Worm (Caenorhabditis elegans) whole organism, mixed stage, embryonic: ENCODE results near the gene M110.9.

Experiments
- M03D4.4 ChIP-seq: sonication (generic microtip); optimal IDR thresholded peaks from 2 replicates; lab custom pipeline; 2017; ENCODE audit warnings: mild to moderate bottlenecking, missing genetic modification characterization, missing compliant biosample characterization
- blmp-1 ChIP-seq: fragments of 150-350 bp; optimal IDR thresholded peaks from 2 replicates; lab custom pipeline; 2014; ENCODE audit warnings: missing biosample characterization, missing genetic modification characterization
- ceh-39 ChIP-seq: fragments of 150-350 bp; optimal IDR thresholded peaks from 2 replicates; lab custom pipeline; 2014; ENCODE audit warnings: missing biosample characterization, missing genetic modification characterization
- ceh-43 ChIP-seq: fragments of 200-800 bp; sonication (Bioruptor generic); optimal IDR thresholded peaks from 2 replicates; lab custom pipeline; 2018; ENCODE audit warnings: mild to moderate bottlenecking, missing genetic modification characterization, moderate library complexity, missing compliant biosample characterization
- ceh-83 ChIP-seq: fragments of 200-800 bp; sonication (Bioruptor generic); optimal IDR thresholded peaks from 2 replicates; lab custom pipeline; 2018; ENCODE audit warnings: mild to moderate bottlenecking, missing genetic modification characterization, missing compliant biosample characterization
- ces-1 ChIP-seq: fragments of 150-350 bp; optimal IDR thresholded peaks from 2 replicates; lab custom pipeline; 2014; ENCODE audit warnings: missing biosample characterization, missing genetic modification reagents, missing genetic modification characterization
- cnd-1 ChIP-seq: fragments of 200-800 bp; sonication (Bioruptor generic); optimal IDR thresholded peaks from 2 replicates; lab custom pipeline; 2018; ENCODE audit warnings: mild to moderate bottlenecking, missing genetic modification characterization, missing compliant biosample characterization
- drap-1 ChIP-seq: fragments of 200-800 bp; sonication (Bioruptor generic); optimal IDR thresholded peaks from 3 replicates; lab custom pipeline; 2018; ENCODE audit warnings: mild to moderate bottlenecking, missing genetic modification characterization, missing compliant biosample characterization
- elt-1 ChIP-seq: sonication (generic microtip); optimal IDR thresholded peaks from 2 replicates; lab custom pipeline; 2017; ENCODE audit warnings: missing genetic modification characterization, mild to moderate bottlenecking, missing compliant biosample characterization, antibody characterized with exemption, moderate library complexity, borderline replicate concordance; ENCODE audit not compliant: insufficient read depth
- elt-3 ChIP-seq: fragments of 150-350 bp; optimal IDR thresholded peaks from 2 replicates; lab custom pipeline; 2014; ENCODE audit warnings: missing biosample characterization, missing genetic modification characterization
- flh-1 ChIP-seq: fragments of 200-800 bp; sonication (Bioruptor generic); optimal IDR thresholded peaks from 2 replicates; lab custom pipeline; 2018; ENCODE audit warnings: mild to moderate bottlenecking, missing genetic modification characterization, moderate library complexity, missing compliant biosample characterization
- ham-2 ChIP-seq: fragments of 200-800 bp; sonication (Bioruptor generic); optimal IDR thresholded peaks from 2 replicates; lab custom pipeline; 2018; ENCODE audit warnings: mild to moderate bottlenecking, missing genetic modification characterization, missing compliant biosample characterization
- hlh-1 ChIP-seq: fragments of 150-350 bp; optimal IDR thresholded peaks from 2 replicates; lab custom pipeline; 2014; ENCODE audit warnings: missing biosample characterization, missing genetic modification reagents, missing genetic modification characterization
- lin-13 ChIP-seq: fragments of 150-350 bp; optimal IDR thresholded peaks from 2 replicates; lab custom pipeline; 2014; ENCODE audit warnings: missing biosample characterization, missing genetic modification characterization
- lin-32 ChIP-seq: fragments of 200-800 bp; sonication (Bioruptor generic); optimal IDR thresholded peaks from 2 replicates; lab custom pipeline; 2018; ENCODE audit warnings: mild to moderate bottlenecking, missing genetic modification characterization, missing compliant biosample characterization
- lsy-2 ChIP-seq: fragments of 150-350 bp; optimal IDR thresholded peaks from 2 replicates; lab custom pipeline; 2014; ENCODE audit warnings: missing biosample characterization, missing genetic modification characterization
- mab-5 ChIP-seq: fragments of 150-350 bp; optimal IDR thresholded peaks from 2 replicates; lab custom pipeline; 2014; ENCODE audit warnings: missing biosample characterization, missing genetic modification characterization
- mep-1 ChIP-seq: fragments of 150-350 bp; optimal IDR thresholded peaks from 2 replicates; lab custom pipeline; 2017; ENCODE audit warnings: missing biosample characterization, missing genetic modification reagents, missing genetic modification characterization, inconsistent platforms
- mls-2 ChIP-seq: sonication (generic microtip); optimal IDR thresholded peaks from 2 replicates; lab custom pipeline; 2016; ENCODE audit warnings: mild to moderate bottlenecking, missing genetic modification characterization, moderate library complexity, missing compliant biosample characterization
- nhr-12 ChIP-seq: fragments of 150-350 bp; optimal IDR thresholded peaks from 2 replicates; lab custom pipeline; 2014; ENCODE audit warnings: missing biosample characterization, missing genetic modification characterization
- nhr-2 ChIP-seq: fragments of 150-350 bp; optimal IDR thresholded peaks from 2 replicates; lab custom pipeline; 2014; ENCODE audit warnings: missing biosample characterization, missing genetic modification characterization
- nhr-237 ChIP-seq: fragments of 150-350 bp; optimal IDR thresholded peaks from 2 replicates; lab custom pipeline; 2014; ENCODE audit warnings: missing biosample characterization, missing genetic modification characterization
- nhr-28 ChIP-seq: fragments of 150-350 bp; optimal IDR thresholded peaks from 2 replicates; lab custom pipeline; 2014; ENCODE audit warnings: missing biosample characterization, missing genetic modification characterization
- nhr-76 ChIP-seq: sonication (generic microtip); optimal IDR thresholded peaks from 2 replicates; lab custom pipeline; 2017; ENCODE audit warnings: missing biosample characterization, missing genetic modification characterization
- pha-4 ChIP-seq: fragments of 150-350 bp; optimal IDR thresholded peaks from 2 replicates; lab custom pipeline; 2018; ENCODE audit warnings: missing biosample characterization, missing genetic modification reagents, missing genetic modification characterization
- sem-2 ChIP-seq: fragments of 200-800 bp; sonication (Bioruptor generic); optimal IDR thresholded peaks from 2 replicates; lab custom pipeline; 2018; ENCODE audit warnings: mild to moderate bottlenecking, missing genetic modification characterization, missing compliant biosample characterization
- snpc-4 ChIP-seq: fragments of 150-350 bp; optimal IDR thresholded peaks from 2 replicates; lab custom pipeline; 2014; ENCODE audit warnings: missing biosample characterization, missing genetic modification characterization
- sptf-1 ChIP-seq: sonication (generic microtip); optimal IDR thresholded peaks from 2 replicates; lab custom pipeline; 2017; ENCODE audit warnings: mild to moderate bottlenecking, missing genetic modification characterization, moderate library complexity, missing compliant biosample characterization
- tbx-8 ChIP-seq: fragments of 200-800 bp; sonication (Bioruptor generic); optimal IDR thresholded peaks from 2 replicates; lab custom pipeline; 2018; ENCODE audit warnings: mild to moderate bottlenecking, missing genetic modification characterization, moderate library complexity, missing compliant biosample characterization
- unc-120 ChIP-seq: sonication (generic microtip); optimal IDR thresholded peaks from 2 replicates; lab custom pipeline; 2017; ENCODE audit warnings: missing genetic modification characterization, missing compliant biosample characterization; ENCODE audit not compliant: poor library complexity, severe bottlenecking
- unc-39 ChIP-seq: fragments of 150-350 bp; optimal IDR thresholded peaks from 2 replicates; lab custom pipeline; 2014; ENCODE audit warnings: missing biosample characterization, missing genetic modification characterization
- unc-62 ChIP-seq: fragments of 150-350 bp; optimal IDR thresholded peaks from 2 replicates; lab custom pipeline; 2014; ENCODE audit warnings: missing biosample characterization, missing genetic modification reagents, missing genetic modification characterization
- zip-8 ChIP-seq: fragments of 150-350 bp; optimal IDR thresholded peaks from 2 replicates; lab custom pipeline; 2014; ENCODE audit warnings: missing biosample characterization, missing genetic modification characterization
- ztf-11 ChIP-seq: fragments of 150-350 bp; optimal IDR thresholded peaks from 2 replicates; lab custom pipeline; 2014; ENCODE audit warnings: missing biosample characterization, missing genetic modification characterization

Gene M110.9

DNA sequence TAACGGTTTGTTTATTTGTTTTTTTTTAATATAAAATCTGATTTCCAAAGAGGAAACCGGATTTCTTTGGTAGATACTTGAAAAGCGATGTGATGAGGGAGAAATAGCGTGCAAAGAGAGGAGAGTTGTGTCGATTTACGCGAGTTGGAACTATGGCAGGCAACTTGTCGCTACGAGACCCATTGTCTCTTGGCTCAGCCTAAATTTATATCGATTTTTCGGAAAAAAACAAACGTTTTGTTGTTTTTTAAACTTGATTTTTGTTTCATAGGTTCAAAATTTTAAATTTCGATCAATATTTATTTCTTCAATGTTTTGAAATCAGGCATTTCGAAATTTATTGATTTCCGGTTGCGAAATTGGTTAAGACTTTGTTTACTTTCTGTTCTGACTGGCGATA is 14.6 kb upstream of the M110.9 start, which contains the start of gene M110.3:
M110.3 (minus strand) TSS at position 184 of the 400 bp plus-strand sequence.
- TF ChIP-seq tbx-8 (GFP tag; lab: Kevin White, UChicago) (no peak), drap-1 (GFP tag; lab: Kevin White, UChicago) (no peak), pha-4 (tag; lab: Kevin White, UChicago) (peak; percentile 22), lin-32 (GFP tag; lab: Kevin White, UChicago) (no peak), nhr-237 (tag; lab: Kevin White, UChicago) (peak; percentile 49), unc-39 (no peak), ces-1 (GFP tag; lab: Kevin White, UChicago) (peak; percentile 77), snpc-4 (tag; lab: Kevin White, UChicago) (no peak), lin-13 (tag; lab: Kevin White, UChicago) (no peak), unc-62 (GFP tag; lab: Kevin White, UChicago) (no peak), mls-2 (no peak), sem-2 (GFP tag; lab: Kevin White, UChicago) (no peak), ceh-39 (tag; lab: Kevin White, UChicago) (peak; percentile 40), hlh-1 (tag; lab: Kevin White, UChicago) (peak; percentile 20), unc-120 (tag; lab: Kevin White, UChicago) (peak; percentile 41), mab-5 (tag; lab: Kevin White, UChicago) (no peak), zip-8 (tag; lab: Kevin White, UChicago) (no peak), sptf-1 (no peak), lsy-2 (tag; lab: Kevin White, UChicago) (peak; percentile 26), ztf-11 (tag; lab: Kevin White, UChicago) (no peak), elt-3 (tag; lab: Kevin White, UChicago) (no peak), cnd-1 (tag; lab: Kevin White, UChicago) (no peak), ceh-43 (no peak), mep-1 (tag; lab: Kevin White, UChicago) (peak; percentile 72), nhr-28 (tag; lab: Kevin White, UChicago) (no peak), M03D4.4 (tag; lab: Kevin White, UChicago) (no peak), ceh-83 (GFP tag; lab: Kevin White, UChicago) (no peak), ham-2 (GFP tag; lab: Kevin White, UChicago) (no peak), nhr-76 (no peak), nhr-12 (no peak), nhr-2 (tag; lab: Kevin White, UChicago) (no peak)
- TF ChIP-seq, all 35 proteins: peak for 8

DNA sequence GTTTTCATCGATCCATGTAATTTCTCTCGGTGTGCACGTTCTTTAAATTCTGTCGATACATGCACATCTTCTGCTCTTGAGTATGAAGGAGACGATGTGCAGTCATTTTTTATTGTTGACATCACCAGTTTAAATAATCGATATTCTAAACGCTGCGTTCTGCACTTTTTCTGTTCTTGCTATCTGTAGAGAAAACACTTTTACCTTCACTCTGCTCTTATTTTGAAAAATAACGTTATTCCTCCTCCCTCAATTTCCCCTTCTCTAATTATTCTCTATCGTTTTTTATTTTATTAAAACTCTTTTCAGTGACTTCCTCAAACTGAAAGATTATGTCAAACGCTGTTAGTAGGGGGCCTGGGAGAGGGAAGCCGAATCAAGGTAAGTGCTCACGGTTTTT is 14.2 kb upstream of the M110.9 start, which contains the start of gene ifg-1:
ifg-1 (plus strand) TSS at position 301 of the 400 bp plus-strand sequence.
- TF ChIP-seq ceh-83 (GFP tag; lab: Kevin White, UChicago) (no peak), nhr-12 (no peak), elt-1 (tag; lab: Kevin White, UChicago) (no peak), blmp-1 (tag; lab: Kevin White, UChicago) (no peak), hlh-1 (tag; lab: Kevin White, UChicago) (no peak), nhr-2 (tag; lab: Kevin White, UChicago) (no peak), zip-8 (tag; lab: Kevin White, UChicago) (no peak), ham-2 (GFP tag; lab: Kevin White, UChicago) (no peak), ztf-11 (tag; lab: Kevin White, UChicago) (no peak), mep-1 (tag; lab: Kevin White, UChicago) (no peak)

DNA sequence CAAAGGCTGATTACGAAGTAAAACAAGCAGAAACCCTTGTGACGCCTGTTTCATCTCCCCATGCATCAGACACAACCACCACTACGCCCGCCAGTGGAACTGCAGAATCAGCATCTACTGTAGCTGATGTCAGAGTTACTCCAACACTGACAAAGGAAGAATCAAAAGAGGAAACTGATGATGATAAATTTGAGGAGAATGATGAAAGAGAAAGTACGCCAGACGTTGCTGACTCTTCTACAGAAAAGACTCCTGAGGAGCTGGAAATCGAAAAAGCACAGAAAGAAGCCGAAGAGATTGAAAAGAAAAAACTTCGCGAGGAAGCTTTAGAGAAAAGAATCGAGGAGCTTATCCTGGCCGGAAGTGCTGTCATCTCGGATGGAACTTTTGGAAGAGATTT is 12.8 kb upstream of the M110.9 start:
- TF ChIP-seq mep-1 (tag; lab: Kevin White, UChicago): no peak
- TF ChIP-seq lin-13 (tag; lab: Kevin White, UChicago): no peak
- TF ChIP-seq blmp-1 (tag; lab: Kevin White, UChicago): no peak
- TF ChIP-seq ztf-11 (tag; lab: Kevin White, UChicago): no peak
- TF ChIP-seq flh-1 (GFP tag; lab: Kevin White, UChicago): no peak
- TF ChIP-seq cnd-1 (tag; lab: Kevin White, UChicago): no peak
- no peak for TF ChIP-seq mab-5 (tag; lab: Kevin White, UChicago)
- no peak for TF ChIP-seq nhr-28 (tag; lab: Kevin White, UChicago)
- no peak for TF ChIP-seq lsy-2 (tag; lab: Kevin White, UChicago)
- no peak for TF ChIP-seq sptf-1
- no peak for TF ChIP-seq snpc-4 (tag; lab: Kevin White, UChicago)
- no peak for TF ChIP-seq M03D4.4 (tag; lab: Kevin White, UChicago)
- no peak for TF ChIP-seq unc-120 (tag; lab: Kevin White, UChicago)
